Worm (Caenorhabditis elegans): Measurements from ENCODE around the gene jmjd-3.2.
A peak's percentile ranks its signal among the peaks of the same experiment; 100 is the strongest.

jmjd-3.2 gene

DNA sequence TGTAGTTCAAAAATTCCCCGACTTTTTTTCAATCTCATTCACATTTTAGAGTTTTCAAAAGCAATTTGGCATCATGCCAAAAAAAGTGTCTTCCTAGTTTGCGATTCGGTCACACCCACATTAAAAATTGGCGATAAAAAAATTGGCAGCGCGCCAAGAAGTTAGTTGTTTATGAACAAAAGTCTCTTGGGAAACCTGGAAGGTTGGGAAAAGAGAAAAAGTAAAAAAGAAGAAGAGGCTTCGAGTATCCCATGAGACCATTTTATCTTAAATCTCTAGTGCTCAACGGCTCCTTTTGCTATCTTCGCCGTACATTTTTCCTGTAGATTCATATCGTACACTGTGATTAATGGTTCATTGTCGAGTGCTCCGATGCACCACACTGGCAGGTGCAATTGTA lies 39.8 kb downstream of the jmjd-3.2 start:
- TF ChIP-seq sptf-2 (GFP tag; optimal IDR thresholded peaks at IDR 0.05) (no peak), mxl-1 (tag; optimal IDR thresholded peaks at IDR 0.05) (no peak), F52B5.7 (tag; optimal IDR thresholded peaks at IDR 0.05) (no peak), fkh-3 (tag; optimal IDR thresholded peaks at IDR 0.05) (no peak), ets-4 (GFP tag; optimal IDR thresholded peaks at IDR 0.05) (no peak), F55B11.4 (tag; optimal IDR thresholded peaks at IDR 0.05; ENCODE audit: borderline replicate concordance, insufficient read depth) (no peak), ama-1 (optimal IDR thresholded peaks at IDR 0.05) (no peak), ama-1 (GFP tag; optimal IDR thresholded peaks at IDR 0.05) (no peak), ekl-4 (GFP tag; IDR thresholded peaks at IDR 0.05) (no peak)

DNA sequence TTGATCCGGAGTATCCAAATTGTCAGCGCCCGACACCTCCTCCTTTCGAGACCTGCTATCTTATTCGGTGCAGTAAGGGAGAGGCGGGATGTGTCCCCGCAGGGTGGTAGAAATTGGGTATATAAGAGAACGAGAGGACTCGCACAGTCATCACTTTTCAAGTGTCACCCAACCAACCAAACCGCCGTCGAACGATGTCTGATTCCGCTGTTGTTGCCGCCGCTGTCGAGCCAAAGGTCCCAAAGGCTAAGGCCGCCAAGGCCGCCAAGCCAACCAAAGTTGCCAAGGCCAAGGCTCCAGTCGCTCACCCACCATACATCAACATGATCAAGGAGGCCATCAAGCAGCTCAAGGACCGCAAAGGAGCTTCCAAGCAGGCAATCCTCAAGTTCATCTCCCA lies 41.9 kb downstream of the jmjd-3.2 start, which contains the start of gene his-24:
Gene his-24, plus strand, starts transcription at position 150 of the 400 bp plus-strand sequence.
- no peak for TF ChIP-seq die-1 (tag; optimal IDR thresholded peaks at IDR 0.05)
- peak; percentile 13 for TF ChIP-seq atf-7 (tag; optimal IDR thresholded peaks at IDR 0.05)
- no peak for TF ChIP-seq Y95B8A.8 (GFP tag; IDR thresholded peaks at IDR 0.05)
- no peak for TF ChIP-seq Y67H2A.10 (GFP tag; conservative IDR thresholded peaks at IDR 0.05)
- no peak for TF ChIP-seq snpc-1.1 (tag; optimal IDR thresholded peaks at IDR 0.05; ENCODE audit: insufficient read depth)
- TF ChIP-seq F55B11.4 (tag; optimal IDR thresholded peaks at IDR 0.05; ENCODE audit: borderline replicate concordance, insufficient read depth): no peak
- no peak for TF ChIP-seq unc-62 (GFP tag; optimal IDR thresholded peaks at IDR 0.05)
- TF ChIP-seq let-526 (GFP tag; IDR thresholded peaks at IDR 0.05): 0 out of 2 replicates have a peak, but pooled peaks have one; percentile 11
- peak; percentile 78 for TF ChIP-seq lin-40 (tag; optimal IDR thresholded peaks at IDR 0.05)
- no peak for TF ChIP-seq F33H1.4 (GFP tag; IDR thresholded peaks at IDR 0.05)
- peak; percentile 77 for TF ChIP-seq ceh-27 (GFP tag; optimal IDR thresholded peaks at IDR 0.05)
- peak; percentile 99 for TF ChIP-seq F39B2.1 (GFP tag; IDR thresholded peaks at IDR 0.05)
- TF ChIP-seq ztf-28 (GFP tag; IDR thresholded peaks at IDR 0.05): no peak
- TF ChIP-seq mcd-1 (GFP tag; IDR thresholded peaks at IDR 0.05): peak; percentile 44; the same call in 1 of the 2 replicates
- TF ChIP-seq somi-1 (GFP tag; optimal IDR thresholded peaks at IDR 0.05): no peak
- TF ChIP-seq ccch-3 (GFP tag; optimal IDR thresholded peaks at IDR 0.05): no peak
- no peak for TF ChIP-seq efl-1 (GFP tag; optimal IDR thresholded peaks at IDR 0.05)
- peak; percentile 24 for TF ChIP-seq ama-1 (optimal IDR thresholded peaks at IDR 0.05)
- TF ChIP-seq ama-1 (GFP tag; optimal IDR thresholded peaks at IDR 0.05): no peak
- TF ChIP-seq nfyb-1 (GFP tag; IDR thresholded peaks at IDR 0.05): peak; percentile 55; the same call in 1 of the 2 replicates
- TF ChIP-seq egl-18 (GFP tag; IDR thresholded peaks at IDR 0.05): peak; percentile 5; the same call in 1 of the 2 replicates
- no peak for TF ChIP-seq sptf-2 (GFP tag; optimal IDR thresholded peaks at IDR 0.05)
- no peak for TF ChIP-seq nhr-27 (tag; optimal IDR thresholded peaks at IDR 0.05)
- TF ChIP-seq ztf-6 (GFP tag; IDR thresholded peaks at IDR 0.05): 0 out of 2 replicates have a peak, but pooled peaks have one; percentile 43
- peak; percentile 67 for TF ChIP-seq tbp1 (GFP tag; optimal IDR thresholded peaks at IDR 0.05)
- no peak for TF ChIP-seq pha-4 (tag; optimal IDR thresholded peaks at IDR 0.05)
- no peak for TF ChIP-seq snpc-4 (GFP tag; optimal IDR thresholded peaks at IDR 0.05)
- TF ChIP-seq snpc-4 (tag; optimal IDR thresholded peaks at IDR 0.05): peak in 2 of 4 experiments; percentile 5 to 58
- 0 out of 2 replicates have a peak, but pooled peaks have one; percentile 8 for TF ChIP-seq lin-26 (GFP tag; IDR thresholded peaks at IDR 0.05)
- peak; percentile 37 for TF ChIP-seq nhr-80 (tag; optimal IDR thresholded peaks at IDR 0.05)
- no peak for TF ChIP-seq mxl-1 (tag; optimal IDR thresholded peaks at IDR 0.05)
- TF ChIP-seq nfya-2 (GFP tag; IDR thresholded peaks at IDR 0.05): no peak
- peak; percentile 3 for TF ChIP-seq repo-1 (tag; optimal IDR thresholded peaks at IDR 0.05)
- TF ChIP-seq bed-2 (GFP tag; IDR thresholded peaks at IDR 0.05): no peak
- TF ChIP-seq dox-1 (GFP tag; IDR thresholded peaks at IDR 0.05): peak; percentile 71
- no peak for TF ChIP-seq D2030.7 (GFP tag; IDR thresholded peaks at IDR 0.05)
- peak; percentile 17 for TF ChIP-seq ztf-18 (tag; optimal IDR thresholded peaks at IDR 0.05)
- peak; percentile 16 for TF ChIP-seq chd-7 (tag; optimal IDR thresholded peaks at IDR 0.05)
- peak; percentile 64 for TF ChIP-seq K12H6.12 (tag; optimal IDR thresholded peaks at IDR 0.05)
- peak; percentile 36 for TF ChIP-seq F23B12.7 (tag; optimal IDR thresholded peaks at IDR 0.05; ENCODE audit: insufficient read depth)
- TF ChIP-seq hlh-26 (GFP tag; conservative IDR thresholded peaks at IDR 0.05): no peak
- peak; percentile 35; the same call in 1 of the 2 replicates for TF ChIP-seq hmg-1.2 (GFP tag; IDR thresholded peaks at IDR 0.05)
- TF ChIP-seq K11D2.4 (GFP tag; IDR thresholded peaks at IDR 0.05): peak; percentile 62
